Worm (Caenorhabditis elegans): ENCODE data around the gene Y39B6A.30.
A peak's percentile ranks its signal among the peaks of the same experiment; 100 is the strongest.

The Y39B6A.30 gene

ce11 chrV:19001016-19001415 is 13.4 kb upstream of the Y39B6A.30 start, which contains the start of gene Y39B6A.34 (continued):
- TF ChIP-seq elt-1 (tag; optimal IDR thresholded peaks at IDR 0.05) (no peak), mml-1 (tag; optimal IDR thresholded peaks at IDR 0.05) (no peak), fkh-2 (tag; optimal IDR thresholded peaks at IDR 0.05) (no peak), ama-1 (optimal IDR thresholded peaks at IDR 0.05) (peak; percentile 39), nhr-76 (tag; optimal IDR thresholded peaks at IDR 0.05) (no peak), ceh-9 (tag; optimal IDR thresholded peaks at IDR 0.05) (no peak), fkh-10 (GFP tag; optimal IDR thresholded peaks at IDR 0.05) (no peak)

- TF ChIP-seq lsy-12 (tag; optimal IDR thresholded peaks at IDR 0.05) (no peak), ztf-4 (tag; optimal IDR thresholded peaks at IDR 0.05) (no peak), mdl-1 (tag; optimal IDR thresholded peaks at IDR 0.05) (no peak)
These were observed 12.7 kb upstream of the Y39B6A.30 start, which contains the start of gene Y39B6A.33 for ce11 chrV:19001656-19002055. TSS of gene Y39B6A.33 (plus strand) at chrV:19001956.

ce11 chrV:19010405-19010804 is 4.0 kb upstream of the Y39B6A.30 start:
- TF ChIP-seq ceh-28 (tag; optimal IDR thresholded peaks at IDR 0.05) (peak; percentile 92), eor-1 (tag; optimal IDR thresholded peaks at IDR 0.05) (no peak)

ce11 chrV:19013215-19013614 is 1.2 kb upstream of the Y39B6A.30 start:
- TF ChIP-seq mml-1 (tag; optimal IDR thresholded peaks at IDR 0.05) (no peak), tbx-2 (tag; optimal IDR thresholded peaks at IDR 0.05) (no peak), zag-1 (tag; optimal IDR thresholded peaks at IDR 0.05) (no peak), lin-39 (tag; optimal IDR thresholded peaks at IDR 0.05) (no peak), nhr-28 (tag; optimal IDR thresholded peaks at IDR 0.05) (no peak), nhr-23 (tag; optimal IDR thresholded peaks at IDR 0.05) (no peak), elt-3 (tag; optimal IDR thresholded peaks at IDR 0.05) (no peak), aly-2 (tag; optimal IDR thresholded peaks at IDR 0.05) (no peak), ama-1 (optimal IDR thresholded peaks at IDR 0.05) (no peak), elt-2 (tag; optimal IDR thresholded peaks at IDR 0.05) (no peak), pha-4 (tag; optimal IDR thresholded peaks at IDR 0.05) (no peak)

ce11 chrV:19014940-19015339 is 567 bp downstream of the Y39B6A.30 start:
- TF ChIP-seq ceh-28 (tag; optimal IDR thresholded peaks at IDR 0.05): peak; percentile 70

- TF ChIP-seq skn-1 (tag; optimal IDR thresholded peaks at IDR 0.05) (no peak), tbx-2 (tag; optimal IDR thresholded peaks at IDR 0.05) (no peak), nhr-77 (tag; optimal IDR thresholded peaks at IDR 0.05) (no peak), fos-1 (tag; optimal IDR thresholded peaks at IDR 0.05) (no peak), nhr-43 (tag; optimal IDR thresholded peaks at IDR 0.05; ENCODE audit: poor library complexity, severe bottlenecking) (no peak), ceh-28 (tag; optimal IDR thresholded peaks at IDR 0.05) (peak; percentile 85)
These were observed 4.9 kb downstream of the Y39B6A.30 start for ce11 chrV:19019239-19019638.

- TF ChIP-seq nhr-28 (tag; optimal IDR thresholded peaks at IDR 0.05) (no peak), ceh-9 (tag; optimal IDR thresholded peaks at IDR 0.05) (no peak), snpc-4 (tag; optimal IDR thresholded peaks at IDR 0.05) (no peak)
These were observed 10.3 kb downstream of the Y39B6A.30 start, which contains the start of gene Y39B6A.29 for ce11 chrV:19024683-19025082. TSS of gene Y39B6A.29 (minus strand) at chrV:19024783.

- TF ChIP-seq nhr-23 (tag; optimal IDR thresholded peaks at IDR 0.05): no peak
- TF ChIP-seq elt-1 (tag; optimal IDR thresholded peaks at IDR 0.05): no peak
- no peak for TF ChIP-seq eor-1 (tag; optimal IDR thresholded peaks at IDR 0.05)
- no peak for TF ChIP-seq nhr-12 (tag; optimal IDR thresholded peaks at IDR 0.05)
- TF ChIP-seq aly-2 (tag; optimal IDR thresholded peaks at IDR 0.05): no peak
- no peak for TF ChIP-seq pha-4 (tag; optimal IDR thresholded peaks at IDR 0.05)
- no peak for TF ChIP-seq unc-62 (GFP tag; optimal IDR thresholded peaks at IDR 0.05)
- TF ChIP-seq zag-1 (tag; optimal IDR thresholded peaks at IDR 0.05): no peak
- TF ChIP-seq elt-3 (tag; optimal IDR thresholded peaks at IDR 0.05): no peak
- TF ChIP-seq ceh-82 (tag; optimal IDR thresholded peaks at IDR 0.05): no peak
- TF ChIP-seq ceh-28 (tag; optimal IDR thresholded peaks at IDR 0.05): no peak
- no peak for TF ChIP-seq unc-39 (tag; optimal IDR thresholded peaks at IDR 0.05)
- no peak for TF ChIP-seq R02D3.7 (tag; optimal IDR thresholded peaks at IDR 0.05)
- TF ChIP-seq sea-2 (GFP tag; optimal IDR thresholded peaks at IDR 0.05): no peak
- TF ChIP-seq nfya-1 (tag; optimal IDR thresholded peaks at IDR 0.05; ENCODE audit: insufficient read depth): no peak
- TF ChIP-seq mdl-1 (tag; optimal IDR thresholded peaks at IDR 0.05): no peak
These were observed 11.8 kb downstream of the Y39B6A.30 start, which contains the start of gene Y39B6A.25 for ce11 chrV:19026163-19026562. TSS of gene Y39B6A.25 (plus strand) at chrV:19026463.
